Fruit fly (Drosophila melanogaster): ENCODE measurements around the gene CG11585.

The CG11585 gene

DNA sequence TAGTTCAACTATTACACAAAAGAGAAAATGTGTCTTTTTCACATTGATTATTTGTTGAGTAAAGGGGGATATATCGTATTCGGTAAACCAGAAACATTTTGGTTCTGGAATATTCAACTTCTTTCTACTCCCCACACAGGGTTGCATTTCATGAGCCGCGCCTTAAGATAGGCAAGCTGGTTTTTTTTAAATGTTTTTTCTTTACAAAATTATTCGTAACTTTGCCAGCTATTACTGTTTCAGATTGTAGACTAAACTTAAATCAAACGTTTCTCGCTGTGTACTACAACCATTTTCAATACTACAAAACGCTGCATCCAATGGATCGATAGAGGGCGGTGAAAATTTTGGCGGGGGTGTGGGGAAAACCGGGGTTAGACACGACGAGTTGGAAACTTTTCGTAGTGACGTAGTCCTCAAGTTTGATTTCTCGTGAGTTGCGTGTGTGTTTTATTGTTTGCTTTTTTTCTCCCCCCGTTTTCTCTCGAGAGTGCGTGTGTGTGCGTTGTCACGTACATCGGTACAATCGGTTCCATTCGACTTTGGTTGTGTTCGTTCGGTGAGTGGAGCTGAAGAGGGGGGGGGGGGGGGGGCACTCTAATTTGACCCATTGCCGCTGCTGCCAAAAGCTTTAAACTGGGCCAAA is 24.3 kb downstream of the CG11585 start (continued):
- TF ChIP-seq ttk (GFP tag; IDR thresholded peaks at IDR 0.05) (0 out of 2 replicates have a peak, but pooled peaks have one; percentile 18), Ptx1 (GFP tag; IDR thresholded peaks at IDR 0.05) (peak; percentile 32; the same call in 1 of the 2 replicates), CG7556 (GFP tag; optimal IDR thresholded peaks at IDR 0.05) (peak; percentile 28), insv (GFP tag; optimal IDR thresholded peaks at IDR 0.05) (no peak), mirr (GFP tag; optimal IDR thresholded peaks at IDR 0.05) (peak; percentile 7), CG5180 (GFP tag; optimal IDR thresholded peaks at IDR 0.05) (peak; percentile 66), Dip2 (GFP tag; IDR thresholded peaks at IDR 0.05) (no peak), CG12769 (tag; optimal IDR thresholded peaks at IDR 0.05) (peak; percentile 26), CG33557 (GFP tag; optimal IDR thresholded peaks at IDR 0.05) (no peak), CG12659 (GFP tag; optimal IDR thresholded peaks at IDR 0.05) (peak; percentile 31), dysf (GFP tag; IDR thresholded peaks at IDR 0.05) (peak; percentile 51; the same call in 1 of the 3 replicates), Blimp-1 (GFP tag; optimal IDR thresholded peaks at IDR 0.05) (peak; percentile 32), Oli (tag; optimal IDR thresholded peaks at IDR 0.05) (peak; percentile 46), ro (GFP tag; IDR thresholded peaks at IDR 0.05) (no peak), Hsf (GFP tag; optimal IDR thresholded peaks at IDR 0.05) (peak; percentile 18), CG13123 (GFP tag; optimal IDR thresholded peaks at IDR 0.05) (no peak), Sry-δ (GFP tag; optimal IDR thresholded peaks at IDR 0.05) (peak; percentile 20), fd96Cb (tag; optimal IDR thresholded peaks at IDR 0.05) (peak; percentile 33), CG5245 (GFP tag; optimal IDR thresholded peaks at IDR 0.05) (no peak), nerfin-1 (tag; optimal IDR thresholded peaks at IDR 0.05) (peak; percentile 24), CG3163 (GFP tag; optimal IDR thresholded peaks at IDR 0.05) (no peak), Dek (tag; optimal IDR thresholded peaks at IDR 0.05) (peak; percentile 24), zfh2 (GFP tag; optimal IDR thresholded peaks at IDR 0.05) (peak; percentile 5), br (optimal IDR thresholded peaks at IDR 0.05) (no peak), CG17385 (GFP tag; optimal IDR thresholded peaks at IDR 0.05) (peak; percentile 30), chinmo (GFP tag; IDR thresholded peaks at IDR 0.05; ENCODE audit: partially characterized antibody) (0 out of 4 replicates have a peak, but pooled peaks have one; percentile 63), CG12942 (GFP tag; optimal IDR thresholded peaks at IDR 0.05) (peak; percentile 13), Antp (GFP tag; optimal IDR thresholded peaks at IDR 0.05) (peak; percentile 22), Scr (GFP tag; IDR thresholded peaks at IDR 0.05; ENCODE audit: partially characterized antibody) (no peak), pum (GFP tag; optimal IDR thresholded peaks at IDR 0.05) (peak; percentile 8), CG17829 (tag; optimal IDR thresholded peaks at IDR 0.05) (peak; percentile 19), nmo (GFP tag; optimal IDR thresholded peaks at IDR 0.05) (peak; percentile 35), CG16779 (GFP tag; IDR thresholded peaks at IDR 0.05) (no peak), CG14014 (GFP tag; IDR thresholded peaks at IDR 0.05) (0 out of 2 replicates have a peak, but pooled peaks have one; percentile 37), CG14441 (GFP tag; IDR thresholded peaks at IDR 0.05) (peak; percentile 31; the same call in 1 of the 2 replicates), CG16813 (GFP tag; IDR thresholded peaks at IDR 0.05; ENCODE audit: partially characterized antibody) (no peak), z (GFP tag; IDR thresholded peaks at IDR 0.05) (no peak), seq (GFP tag; IDR thresholded peaks at IDR 0.05) (peak; percentile 45; the same call in 1 of the 2 replicates), B-H2 (GFP tag; optimal IDR thresholded peaks at IDR 0.05) (no peak), CG10543 (GFP tag; optimal IDR thresholded peaks at IDR 0.05) (peak; percentile 7), D19A (tag; optimal IDR thresholded peaks at IDR 0.05) (peak; percentile 25), aop (GFP tag; IDR thresholded peaks at IDR 0.05) (no peak), Dbx (GFP tag; IDR thresholded peaks at IDR 0.05) (0 out of 3 replicates have a peak, but pooled peaks have one; percentile 14), CG10321 (GFP tag; IDR thresholded peaks at IDR 0.05) (no peak), CG2202 (tag; optimal IDR thresholded peaks at IDR 0.05) (peak; percentile 18), CG2678 (tag; optimal IDR thresholded peaks at IDR 0.05) (peak; percentile 56), HLH3B (GFP tag; IDR thresholded peaks at IDR 0.05) (peak; percentile 36; the same call in 1 of the 2 replicates), CG17361 (GFP tag; IDR thresholded peaks at IDR 0.05) (peak; percentile 46; the same call in 2 of the 3 replicates), pb (GFP tag; optimal IDR thresholded peaks at IDR 0.05) (no peak), gcm2 (GFP tag; optimal IDR thresholded peaks at IDR 0.05) (no peak)
